Fruit fly (Drosophila melanogaster) whole organism, embryonic: ENCODE results near the gene Cnep1r2.

Experiments used
- Adf1 ChIP-seq: fragments of 200-800 bp; sonication (Bioruptor generic); IDR thresholded peaks from 2 replicates; pipeline ENCODE4 v1.3.6; 2022; ENCODE audit warnings: missing biosample characterization, missing genetic modification characterization
- Atf-2 ChIP-seq: fragments of 200-800 bp; sonication (Bioruptor generic); optimal IDR thresholded peaks from 2 replicates; lab custom pipeline; 2016; ENCODE audit warnings: missing biosample characterization, missing genetic modification characterization
- Atf3 ChIP-seq: fragments of 200-800 bp; sonication (Bioruptor generic); optimal IDR thresholded peaks from 3 replicates; lab custom pipeline; 2016; ENCODE audit warnings: missing biosample characterization, missing genetic modification characterization
- Atf6 ChIP-seq: fragments of 200-800 bp; sonication (Bioruptor generic); IDR thresholded peaks from 2 replicates; pipeline ENCODE4 v1.3.6; 2022; ENCODE audit warnings: missing biosample characterization, missing genetic modification characterization
- BtbVII ChIP-seq: fragments of 200-800 bp; sonication (Bioruptor generic); optimal IDR thresholded peaks from 3 replicates; lab custom pipeline; 2017; ENCODE audit warnings: missing biosample characterization, mild to moderate bottlenecking, missing genetic modification characterization
- CG10366 ChIP-seq: fragments of 200-800 bp; sonication (Bioruptor generic); IDR thresholded peaks from 2 replicates; pipeline ENCODE4 v1.3.6; 2022; ENCODE audit warnings: missing biosample characterization, missing genetic modification characterization
- CG10565 ChIP-seq: fragments of 200-800 bp; sonication (Bioruptor generic); optimal IDR thresholded peaks from 3 replicates; lab custom pipeline; 2016; ENCODE audit warnings: missing biosample characterization, mild to moderate bottlenecking, missing genetic modification characterization
- CG11560 ChIP-seq: fragments of 200-800 bp; sonication (Bioruptor generic); IDR thresholded peaks from 3 replicates; pipeline ENCODE4 v1.3.6; 2022; ENCODE audit warnings: missing biosample characterization, missing genetic modification characterization
- CG11723 ChIP-seq: fragments of 200-800 bp; sonication (Bioruptor generic); optimal IDR thresholded peaks from 2 replicates; lab custom pipeline; 2017; ENCODE audit warnings: missing biosample characterization, mild to moderate bottlenecking, missing genetic modification characterization
- CG12299 ChIP-seq: fragments of 200-800 bp; sonication (Bioruptor generic); optimal IDR thresholded peaks from 2 replicates; lab custom pipeline; 2018; ENCODE audit warnings: missing biosample characterization, mild to moderate bottlenecking, missing genetic modification characterization
- CG12942 ChIP-seq: fragments of 200-800 bp; sonication (Bioruptor generic); optimal IDR thresholded peaks from 3 replicates; lab custom pipeline; 2016; ENCODE audit warnings: missing biosample characterization, missing genetic modification characterization
- CG14014 ChIP-seq: fragments of 200-800 bp; sonication (Bioruptor generic); IDR thresholded peaks from 2 replicates; pipeline ENCODE4 v1.3.6; 2022; ENCODE audit warnings: missing biosample characterization, missing genetic modification characterization
- CG14710 ChIP-seq: fragments of 200-800 bp; sonication (Bioruptor generic); optimal IDR thresholded peaks from 3 replicates; lab custom pipeline; 2019; ENCODE audit warnings: missing biosample characterization, mild to moderate bottlenecking, missing genetic modification characterization, moderate library complexity
- CG15479 ChIP-seq: fragments of 200-800 bp; sonication (Bioruptor generic); optimal IDR thresholded peaks from 3 replicates; lab custom pipeline; 2019; ENCODE audit warnings: missing biosample characterization, mild to moderate bottlenecking, missing genetic modification characterization, moderate library complexity
- CG17186 ChIP-seq: fragments of 200-800 bp; sonication (Bioruptor generic); optimal IDR thresholded peaks from 3 replicates; lab custom pipeline; 2017; ENCODE audit warnings: missing biosample characterization, missing genetic modification reagents, missing genetic modification characterization
- CG31441 ChIP-seq: fragments of 200-800 bp; sonication (Bioruptor generic); IDR thresholded peaks from 2 replicates; pipeline ENCODE4 v1.3.6; 2022; ENCODE audit warnings: missing biosample characterization, missing genetic modification characterization
- CG32532 ChIP-seq: fragments of 200-800 bp; sonication (Bioruptor generic); IDR thresholded peaks from 2 replicates; pipeline ENCODE4 v1.3.6; 2022; ENCODE audit warnings: missing biosample characterization, missing genetic modification characterization
- CG3726 ChIP-seq: fragments of 200-800 bp; sonication (Bioruptor generic); IDR thresholded peaks from 3 replicates; pipeline ENCODE4, ENCODE4 v1.3.6; 2022; ENCODE audit warnings: missing biosample characterization, missing genetic modification characterization
- CG6272 ChIP-seq: fragments of 200-800 bp; sonication (Bioruptor generic); IDR thresholded peaks from 2 replicates; pipeline ENCODE4 v1.3.6; 2022; ENCODE audit warnings: missing biosample characterization, missing genetic modification characterization
- CG6765 ChIP-seq: fragments of 200-800 bp; sonication (Bioruptor generic); optimal IDR thresholded peaks from 3 replicates; lab custom pipeline; 2017; ENCODE audit warnings: missing biosample characterization, mild to moderate bottlenecking, missing genetic modification characterization
- CG7271 ChIP-seq: fragments of 200-800 bp; sonication (Bioruptor generic); optimal IDR thresholded peaks from 2 replicates; lab custom pipeline; 2018; ENCODE audit warnings: missing biosample characterization, mild to moderate bottlenecking, missing genetic modification characterization, moderate library complexity
- CG9215 ChIP-seq: fragments of 200-800 bp; sonication (Bioruptor generic); IDR thresholded peaks from 2 replicates; pipeline ENCODE4 v1.3.6; 2022; ENCODE audit warnings: missing biosample characterization, missing genetic modification characterization
- Dll ChIP-seq: fragments of 200-800 bp; sonication (Bioruptor generic); IDR thresholded peaks from 4 replicates; pipeline ENCODE4 v1.3.6; 2022; ENCODE audit warnings: missing biosample characterization, missing genetic modification characterization; ENCODE audit not compliant: partially characterized antibody
- E2f1 ChIP-seq: fragments of 200-800 bp; sonication (Bioruptor generic); IDR thresholded peaks from 2 replicates; pipeline ENCODE4 v1.3.6; 2022; ENCODE audit warnings: missing biosample characterization, missing genetic modification characterization
- ERR ChIP-seq: fragments of 200-800 bp; sonication (Bioruptor generic); optimal IDR thresholded peaks from 2 replicates; lab custom pipeline; 2016; ENCODE audit warnings: missing biosample characterization, missing genetic modification characterization
- HHEX ChIP-seq: fragments of 200-800 bp; sonication (Bioruptor generic); optimal IDR thresholded peaks from 3 replicates; lab custom pipeline; 2017; ENCODE audit warnings: missing biosample characterization, mild to moderate bottlenecking, missing genetic modification characterization, missing genetic modification reagents
- Hr78 ChIP-seq, 2 experiments: fragments of 200-800 bp in 1 of 2; fragments of >200 bp in 1 of 2; sonication (Bioruptor generic) in 1 of 2; optimal IDR thresholded peaks; 2 replicates each; lab custom pipeline; 2017 to 2019; ENCODE audit warnings: missing biosample characterization in 2 of 2, missing genetic modification characterization in 2 of 2, mild to moderate bottlenecking in 1 of 2, moderate library complexity in 1 of 2
- Hsf ChIP-seq: fragments of 200-800 bp; sonication (Bioruptor generic); optimal IDR thresholded peaks from 3 replicates; lab custom pipeline; 2016; ENCODE audit warnings: missing biosample characterization, missing genetic modification characterization
- Max ChIP-seq: fragments of 200-800 bp; sonication (Bioruptor generic); optimal IDR thresholded peaks from 2 replicates; lab custom pipeline; 2016; ENCODE audit warnings: missing biosample characterization, mild to moderate bottlenecking, missing genetic modification characterization
- NFAT ChIP-seq: fragments of 200-800 bp; sonication (Bioruptor generic); IDR thresholded peaks from 2 replicates; pipeline ENCODE4 v1.3.6; 2022; ENCODE audit warnings: missing biosample characterization, missing genetic modification characterization
- Nf-YA ChIP-seq: fragments of 200-800 bp; sonication (Bioruptor generic); IDR thresholded peaks from 2 replicates; pipeline ENCODE4 v1.3.6; 2022; ENCODE audit warnings: missing biosample characterization, missing genetic modification characterization
- NfI ChIP-seq: fragments of 200-800 bp; sonication (Bioruptor generic); optimal IDR thresholded peaks from 3 replicates; lab custom pipeline; 2018; ENCODE audit warnings: missing biosample characterization, mild to moderate bottlenecking, missing genetic modification characterization, moderate library complexity
- PHDP ChIP-seq: fragments of 200-800 bp; sonication (Bioruptor generic); optimal IDR thresholded peaks from 3 replicates; lab custom pipeline; 2018; ENCODE audit warnings: missing biosample characterization, mild to moderate bottlenecking, missing genetic modification characterization, moderate library complexity
- Pdp1 ChIP-seq, 2 experiments: fragments of 200-800 bp; sonication (Bioruptor generic); optimal IDR thresholded peaks; 3 replicates each; lab custom pipeline; 2016; ENCODE audit warnings: missing biosample characterization in 2 of 2, missing genetic modification characterization in 2 of 2, mild to moderate bottlenecking in 1 of 2, moderate library complexity in 1 of 2
- Ravus ChIP-seq: fragments of 200-800 bp; sonication (Bioruptor generic); IDR thresholded peaks from 2 replicates; pipeline ENCODE4 v1.3.6; 2022; ENCODE audit warnings: missing biosample characterization, missing genetic modification characterization
- Spps ChIP-seq: fragments of 200-800 bp; sonication (Bioruptor generic); optimal IDR thresholded peaks from 2 replicates; lab custom pipeline; 2018; ENCODE audit warnings: missing biosample characterization, mild to moderate bottlenecking, missing genetic modification characterization
- bsh ChIP-seq, 2 experiments: fragments of 200-800 bp; sonication (Bioruptor generic); optimal IDR thresholded peaks; 2 replicates each; lab custom pipeline; 2017 to 2018; ENCODE audit warnings: mild to moderate bottlenecking in 2 of 2, missing biosample characterization in 2 of 2, missing genetic modification characterization in 2 of 2, moderate library complexity in 1 of 2
- chinmo ChIP-seq: fragments of 200-800 bp; sonication (Bioruptor generic); IDR thresholded peaks from 4 replicates; pipeline ENCODE4 v1.3.6; 2022; ENCODE audit warnings: missing biosample characterization, missing genetic modification characterization; ENCODE audit not compliant: partially characterized antibody
- gcm ChIP-seq: fragments of 200-800 bp; sonication (Bioruptor generic); optimal IDR thresholded peaks from 2 replicates; lab custom pipeline; 2019; ENCODE audit warnings: missing biosample characterization, mild to moderate bottlenecking, missing genetic modification characterization, moderate library complexity
- gsb-n ChIP-seq: fragments of 200-800 bp; sonication (Bioruptor generic); optimal IDR thresholded peaks from 3 replicates; lab custom pipeline; 2018; ENCODE audit warnings: missing biosample characterization, mild to moderate bottlenecking, missing genetic modification characterization
- ind ChIP-seq: fragments of 200-800 bp; sonication (Bioruptor generic); optimal IDR thresholded peaks from 3 replicates; lab custom pipeline; 2016; ENCODE audit warnings: missing biosample characterization, missing genetic modification characterization
- lmd ChIP-seq: fragments of 200-800 bp; sonication (Bioruptor generic); IDR thresholded peaks from 2 replicates; pipeline ENCODE4 v1.3.6; 2022; ENCODE audit warnings: missing biosample characterization, missing genetic modification characterization
- pan ChIP-seq, 4 experiments: fragments of >200 bp in 3 of 4; fragments of 200-800 bp in 1 of 4; sonication (Bioruptor generic) in 1 of 4; optimal IDR thresholded peaks in 3 of 4; IDR thresholded peaks in 1 of 4; 2 replicates each; pipeline versions ENCODE4 v1.3.6 to Lab custom; 2017 to 2022; ENCODE audit warnings: missing biosample characterization in 2 of 4, missing genetic modification characterization in 2 of 4, mixed read lengths in 1 of 4
- pnt ChIP-seq: fragments of 200-800 bp; sonication (Bioruptor generic); optimal IDR thresholded peaks from 3 replicates; lab custom pipeline; 2016; ENCODE audit warnings: missing biosample characterization, missing genetic modification characterization
- psq ChIP-seq: fragments of 200-800 bp; sonication (Bioruptor generic); optimal IDR thresholded peaks from 2 replicates; lab custom pipeline; 2017; ENCODE audit warnings: missing biosample characterization, missing genetic modification characterization
- row ChIP-seq: fragments of 200-800 bp; sonication (Bioruptor generic); IDR thresholded peaks from 3 replicates; pipeline ENCODE4 v1.3.6; 2022; ENCODE audit warnings: missing biosample characterization, missing genetic modification characterization
- sisA ChIP-seq: fragments of 200-800 bp; sonication (Bioruptor generic); IDR thresholded peaks from 2 replicates; pipeline ENCODE4 v1.3.6; 2022; ENCODE audit warnings: missing biosample characterization, missing genetic modification characterization
- toy ChIP-seq: fragments of 200-800 bp; sonication (Bioruptor generic); IDR thresholded peaks from 2 replicates; pipeline ENCODE4 v1.3.6; 2022; ENCODE audit warnings: missing biosample characterization, missing genetic modification characterization
- vfl ChIP-seq: fragments of 200-800 bp; sonication (Bioruptor generic); optimal IDR thresholded peaks from 2 replicates; lab custom pipeline; 2016; ENCODE audit warnings: missing biosample characterization, missing genetic modification characterization
- zfh2 ChIP-seq: fragments of 200-800 bp; sonication (Bioruptor generic); optimal IDR thresholded peaks from 2 replicates; lab custom pipeline; 2016; ENCODE audit warnings: missing biosample characterization, missing genetic modification characterization

Gene Cnep1r2

dm6 chr3L:10637819-10638218 lies at the start of gene Cnep1r2 (continued):
- TF ChIP-seq CG3726 (GFP tag; lab: Robert Waterston, UW) (peak; percentile 88; the same call in 2 of the 3 replicates), CG11723 (GFP tag; lab: Kevin White, UChicago) (peak; percentile 87), pan (optimal IDR thresholded peaks at IDR 0.05; lab: Kevin White, UChicago) (no peak), pan (GFP tag; optimal IDR thresholded peaks at IDR 0.05 in 1 of 2, IDR thresholded peaks at IDR 0.05 in 1 of 2) (peak in 1 of 2 experiments; percentile 96), psq (peak; percentile 83), Spps (peak; percentile 93), E2f1 (peak; percentile 96), gsb-n (tag; lab: Kevin White, UChicago) (peak; percentile 98), row (GFP tag; lab: Robert Waterston, UW) (peak; percentile 99), CG7271 (tag; lab: Kevin White, UChicago) (peak; percentile 94), sisA (GFP tag; lab: Robert Waterston, UW) (peak; percentile 94), CG31441 (GFP tag; lab: Robert Waterston, UW) (peak; percentile 98), ind (peak; percentile 96), lmd (GFP tag; lab: Robert Waterston, UW) (peak; percentile 97), CG10366 (GFP tag; lab: Robert Waterston, UW) (peak; percentile 93), zfh2 (peak; percentile 82), Atf3 (GFP tag; lab: Kevin White, UChicago) (peak; percentile 56), ERR (no peak), Dll (no peak), CG9215 (GFP tag; lab: Robert Waterston, UW) (peak; percentile 95), Atf-2 (GFP tag; lab: Kevin White, UChicago) (peak; percentile 59), CG14710 (tag; lab: Kevin White, UChicago) (peak; percentile 96), PHDP (tag; lab: Kevin White, UChicago) (peak; percentile 97), CG10565 (GFP tag; lab: Kevin White, UChicago) (peak; percentile 24), Adf1 (GFP tag; lab: Robert Waterston, UW) (peak; percentile 70), NfI (GFP tag; lab: Kevin White, UChicago) (peak; percentile 97), CG17186 (GFP tag; lab: Kevin White, UChicago) (no peak), CG11560 (tag; lab: Robert Waterston, UW) (peak; percentile 91), Hsf (peak; percentile 79), gcm (GFP tag; lab: Kevin White, UChicago) (peak; percentile 97), BtbVII (GFP tag; lab: Kevin White, UChicago) (peak; percentile 86), chinmo (GFP tag; lab: Robert Waterston, UW) (no peak), Hr78 (GFP tag; optimal IDR thresholded peaks at IDR 0.05; lab: Kevin White, UChicago) (no peak), Pdp1 (GFP tag; optimal IDR thresholded peaks at IDR 0.05; lab: Kevin White, UChicago) (peak; percentile 67 to 71), CG14014 (GFP tag; lab: Robert Waterston, UW) (peak; percentile 95), Ravus (GFP tag; lab: Robert Waterston, UW) (peak; percentile 88), toy (GFP tag; lab: Robert Waterston, UW) (peak; percentile 70; the same call in 1 of the 2 replicates), CG6272 (GFP tag; lab: Robert Waterston, UW) (peak; percentile 94), CG12942 (GFP tag; lab: Kevin White, UChicago) (peak; percentile 93), CG12299 (peak; percentile 96), HHEX (peak; percentile 93), Atf6 (GFP tag; lab: Robert Waterston, UW) (peak; percentile 86), vfl (peak; percentile 60), NFAT (GFP tag; lab: Robert Waterston, UW) (peak; percentile 95), Nf-YA (peak; percentile 82), pnt (peak; percentile 82), CG15479 (GFP tag; lab: Kevin White, UChicago) (peak; percentile 75), CG6765 (peak; percentile 94), CG32532 (peak; percentile 96), Max (GFP tag; lab: Kevin White, UChicago) (peak; percentile 87), bsh (GFP tag; optimal IDR thresholded peaks at IDR 0.05; lab: Kevin White, UChicago) (peak; percentile 83 to 97)
